Worm (Caenorhabditis elegans) whole organism, L4 larva: ENCODE results near the gene irld-28.

Experiments used
- Y5F2A.4 ChIP-seq: fragments of 200-800 bp; sonication (Bioruptor generic); optimal IDR thresholded peaks from 2 replicates; lab custom pipeline; 2018; ENCODE audit warnings: mild to moderate bottlenecking, missing genetic modification characterization, missing compliant biosample characterization
- egl-27 ChIP-seq: sonication (generic microtip); optimal IDR thresholded peaks from 3 replicates; lab custom pipeline; 2017; ENCODE audit warnings: missing biosample characterization, missing genetic modification reagents, missing genetic modification characterization
- lir-3 ChIP-seq: sonication (generic microtip); optimal IDR thresholded peaks from 2 replicates; lab custom pipeline; 2016; ENCODE audit warnings: mild to moderate bottlenecking, missing genetic modification characterization, missing compliant biosample characterization
- madf-9 ChIP-seq: fragments of 200-800 bp; sonication (Bioruptor generic); conservative IDR thresholded peaks from 2 replicates; pipeline ENCODE4 v1.3.6; 2022; ENCODE audit warnings: missing genetic modification reagents, missing genetic modification characterization, missing compliant biosample characterization
- nhr-11 ChIP-seq: fragments of 150-350 bp; optimal IDR thresholded peaks from 2 replicates; lab custom pipeline; 2014; ENCODE audit warnings: missing biosample characterization, missing genetic modification characterization
- nhr-42 ChIP-seq: fragments of 200-800 bp; sonication (Bioruptor generic); IDR thresholded peaks from 2 replicates; pipeline ENCODE4 v1.3.6; 2022; ENCODE audit warnings: missing genetic modification characterization, missing compliant biosample characterization
- skn-1 ChIP-seq: fragments of 150-350 bp; optimal IDR thresholded peaks from 2 replicates; lab custom pipeline; 2014; ENCODE audit warnings: missing biosample characterization, missing genetic modification characterization

ce11 chrV:2327124-2327523 is 8.9 kb downstream of the irld-28 start:
- TF ChIP-seq egl-27 (no peak), Y5F2A.4 (GFP tag; lab: Kevin White, UChicago) (no peak), skn-1 (tag; lab: Kevin White, UChicago) (no peak), nhr-42 (GFP tag; lab: Robert Waterston, UW) (no peak), nhr-11 (no peak), madf-9 (GFP tag; lab: Robert Waterston, UW) (no peak), lir-3 (no peak)
